Worm (Caenorhabditis elegans): ENCODE measurements around the gene idpp-5.

The idpp-5 gene

ce11 chrX:3828598-3829204 is 36.1 kb upstream of the idpp-5 start:
- TF ChIP-seq egl-5 (tag; optimal IDR thresholded peaks at IDR 0.05) (no peak), ztf-4 (tag; optimal IDR thresholded peaks at IDR 0.05) (no peak), lin-39 (tag; optimal IDR thresholded peaks at IDR 0.05) (peak; percentile 33)

- peak; percentile 59 for TF ChIP-seq fkh-10 (GFP tag; optimal IDR thresholded peaks at IDR 0.05)
- no peak for TF ChIP-seq eor-1 (tag; optimal IDR thresholded peaks at IDR 0.05)
- TF ChIP-seq hmg-11 (tag; optimal IDR thresholded peaks at IDR 0.05), result peak; percentile 23
- no peak for TF ChIP-seq lin-39 (tag; optimal IDR thresholded peaks at IDR 0.05)
Measured at ce11 chrX:3827311-3827710, 34.7 kb upstream of the idpp-5 start.

- no peak for TF ChIP-seq unc-39 (tag; optimal IDR thresholded peaks at IDR 0.05)
- TF ChIP-seq ama-1 (optimal IDR thresholded peaks at IDR 0.05), result no peak
Measured at ce11 chrX:3826863-3827262, 34.2 kb upstream of the idpp-5 start, which contains the start of gene fkh-9. Gene fkh-9 (minus strand): TSS chrX:3826963.

ce11 chrX:3826172-3826571 is 33.6 kb upstream of the idpp-5 start:
- TF ChIP-seq mml-1 (tag; optimal IDR thresholded peaks at IDR 0.05), result no peak
- peak; percentile 94 for TF ChIP-seq pha-4 (tag; optimal IDR thresholded peaks at IDR 0.05)
- peak; percentile 9 for TF ChIP-seq nfya-1 (tag; optimal IDR thresholded peaks at IDR 0.05; ENCODE audit: insufficient read depth)
- TF ChIP-seq mdl-1 (tag; optimal IDR thresholded peaks at IDR 0.05), result no peak
- no peak for TF ChIP-seq zag-1 (tag; optimal IDR thresholded peaks at IDR 0.05)
- TF ChIP-seq daf-12 (tag; optimal IDR thresholded peaks at IDR 0.05), result no peak
- no peak for TF ChIP-seq nhr-76 (tag; optimal IDR thresholded peaks at IDR 0.05)
- TF ChIP-seq nhr-12 (tag; optimal IDR thresholded peaks at IDR 0.05), result no peak
- no peak for TF ChIP-seq snpc-4 (tag; optimal IDR thresholded peaks at IDR 0.05)
- TF ChIP-seq egl-27 (tag; optimal IDR thresholded peaks at IDR 0.05), result no peak
- peak; percentile 44 for TF ChIP-seq elt-2 (tag; optimal IDR thresholded peaks at IDR 0.05)

ce11 chrX:3824907-3825689 is 32.5 kb upstream of the idpp-5 start:
- TF ChIP-seq tbx-2 (tag; optimal IDR thresholded peaks at IDR 0.05) (no peak), elt-2 (tag; optimal IDR thresholded peaks at IDR 0.05) (peak; percentile 79), mdl-1 (tag; optimal IDR thresholded peaks at IDR 0.05) (no peak), sea-2 (GFP tag; optimal IDR thresholded peaks at IDR 0.05) (no peak), hmg-11 (tag; optimal IDR thresholded peaks at IDR 0.05) (no peak), fkh-2 (tag; optimal IDR thresholded peaks at IDR 0.05) (no peak), pqm-1 (tag; optimal IDR thresholded peaks at IDR 0.05) (peak; percentile 79), elt-3 (tag; optimal IDR thresholded peaks at IDR 0.05) (no peak), nhr-25 (tag; optimal IDR thresholded peaks at IDR 0.05) (no peak), nhr-28 (tag; optimal IDR thresholded peaks at IDR 0.05) (no peak), unc-62 (GFP tag; optimal IDR thresholded peaks at IDR 0.05) (no peak)

- TF ChIP-seq lin-15B (tag; optimal IDR thresholded peaks at IDR 0.05) (no peak), nhr-43 (tag; optimal IDR thresholded peaks at IDR 0.05; ENCODE audit: poor library complexity, severe bottlenecking) (peak; percentile 72), lin-39 (tag; optimal IDR thresholded peaks at IDR 0.05) (peak; percentile 6), mdl-1 (tag; optimal IDR thresholded peaks at IDR 0.05) (no peak), hmg-11 (tag; optimal IDR thresholded peaks at IDR 0.05) (no peak), sea-2 (GFP tag; optimal IDR thresholded peaks at IDR 0.05) (no peak), nfya-1 (tag; optimal IDR thresholded peaks at IDR 0.05; ENCODE audit: insufficient read depth) (peak; percentile 8), jun-1 (tag; optimal IDR thresholded peaks at IDR 0.05) (no peak), egl-5 (tag; optimal IDR thresholded peaks at IDR 0.05) (peak; percentile 36), pha-4 (tag; optimal IDR thresholded peaks at IDR 0.05) (peak; percentile 14)
Measured at ce11 chrX:3824443-3824842, 31.8 kb upstream of the idpp-5 start.
